Fruit fly (Drosophila melanogaster): ENCODE results near the gene CG3610.

DNA sequence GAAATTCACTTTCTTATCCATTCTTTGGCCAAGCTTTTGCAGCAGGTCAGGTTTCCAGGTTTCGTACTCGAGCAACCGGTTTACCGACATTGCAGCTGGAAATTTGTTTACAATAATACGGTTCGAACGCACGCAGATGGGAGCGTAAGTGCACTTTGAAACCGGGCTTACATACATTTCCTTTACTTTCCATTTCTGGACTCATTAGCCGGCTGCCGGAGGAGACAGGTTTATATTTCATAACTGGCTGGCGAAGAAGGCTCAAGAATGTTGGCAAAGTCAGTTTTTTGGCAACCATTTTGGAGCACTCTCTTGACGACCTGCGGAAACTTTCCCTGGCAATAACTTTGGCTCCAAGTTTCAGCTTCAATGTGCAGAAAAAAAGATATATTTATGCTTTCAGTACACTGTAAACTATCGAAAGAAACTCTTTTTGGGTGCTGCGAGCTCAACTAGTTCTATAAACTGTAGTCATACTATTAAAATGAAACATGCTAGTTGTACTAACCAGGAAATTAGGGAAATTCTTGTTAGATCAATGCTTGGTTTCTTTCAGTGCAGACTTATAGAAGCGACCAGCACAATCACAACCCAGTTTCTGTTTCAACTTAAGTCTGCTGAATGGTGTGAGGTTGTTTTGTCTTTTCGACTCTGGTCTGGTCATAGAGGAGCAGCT, 2.2 kb downstream of the CG3610 start:
- TF ChIP-seq CG42726 (GFP tag; IDR thresholded peaks at IDR 0.05; ENCODE audit: partially characterized antibody) (no peak), sima (GFP tag; optimal IDR thresholded peaks at IDR 0.05) (no peak), CG17361 (GFP tag; IDR thresholded peaks at IDR 0.05) (no peak), hb (GFP tag; IDR thresholded peaks at IDR 0.05; ENCODE audit: partially characterized antibody) (no peak), MESR4 (GFP tag; optimal IDR thresholded peaks at IDR 0.05) (no peak), CG17385 (GFP tag; optimal IDR thresholded peaks at IDR 0.05) (no peak), ranshi (GFP tag; IDR thresholded peaks at IDR 0.05) (no peak), CG12299 (tag; optimal IDR thresholded peaks at IDR 0.05) (no peak), CG9876 (GFP tag; optimal IDR thresholded peaks at IDR 0.05) (no peak), disco-r (GFP tag; optimal IDR thresholded peaks at IDR 0.05) (no peak)
